Fruit fly (Drosophila melanogaster) whole organism, embryonic: ENCODE measurements around the gene CG14339.

Experiments
- CG10979 ChIP-seq: fragments of 200-800 bp; sonication (Bioruptor generic); optimal IDR thresholded peaks from 2 replicates; lab custom pipeline; 2018; ENCODE audit warnings: missing biosample characterization, mild to moderate bottlenecking, missing genetic modification characterization, moderate library complexity
- CG11560 ChIP-seq: fragments of 200-800 bp; sonication (Bioruptor generic); IDR thresholded peaks from 3 replicates; pipeline ENCODE4 v1.3.6; 2022; ENCODE audit warnings: missing biosample characterization, missing genetic modification characterization
- CG12071 ChIP-seq: fragments of 200-800 bp; sonication (Bioruptor generic); optimal IDR thresholded peaks from 3 replicates; lab custom pipeline; 2018; ENCODE audit warnings: missing biosample characterization, mild to moderate bottlenecking, missing genetic modification characterization
- Doc3 ChIP-seq: fragments of 200-800 bp; sonication (Bioruptor generic); IDR thresholded peaks from 3 replicates; pipeline ENCODE4 v1.3.6; 2022; ENCODE audit warnings: missing biosample characterization, missing genetic modification characterization; ENCODE audit not compliant: partially characterized antibody
- Dp ChIP-seq: fragments of 200-800 bp; sonication (Bioruptor generic); optimal IDR thresholded peaks from 2 replicates; lab custom pipeline; 2018; ENCODE audit warnings: missing biosample characterization, mild to moderate bottlenecking, missing genetic modification characterization, moderate library complexity
- Med ChIP-seq: fragments of 200-800 bp; sonication (Bioruptor generic); peaks from one replicate; lab custom pipeline; 2016; ENCODE audit warnings: missing biosample characterization, missing genetic modification characterization, mild to moderate bottlenecking, inconsistent platforms, moderate library complexity
- fru ChIP-seq: fragments of >200 bp; optimal IDR thresholded peaks from 2 replicates; lab custom pipeline; 2017
- grau ChIP-seq: fragments of 200-800 bp; optimal IDR thresholded peaks from 3 replicates; lab custom pipeline; 2019; ENCODE audit warnings: missing biosample characterization, mild to moderate bottlenecking, missing genetic modification characterization, moderate library complexity
- her ChIP-seq: fragments of 200-800 bp; sonication (Bioruptor generic); optimal IDR thresholded peaks from 2 replicates; lab custom pipeline; 2016; ENCODE audit warnings: missing biosample characterization, missing genetic modification characterization

DNA sequence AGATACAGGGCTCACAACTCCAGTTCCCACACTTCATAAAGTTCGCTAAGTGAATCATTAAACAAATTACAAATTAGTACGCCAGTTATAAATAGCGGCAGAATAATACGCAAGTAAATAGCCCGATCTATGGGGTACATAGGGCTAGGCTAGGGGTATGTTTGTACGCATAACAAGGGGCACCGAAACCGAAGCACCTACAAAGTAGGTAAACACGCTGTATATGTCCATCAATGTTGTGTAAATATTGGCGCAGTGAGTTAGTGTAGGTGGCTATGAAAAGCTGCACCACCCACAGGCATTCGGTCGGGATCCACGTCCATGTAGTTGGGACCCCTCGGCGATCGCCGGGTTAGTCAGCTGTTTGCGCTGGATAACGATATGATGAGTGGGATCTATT, 36.2 kb upstream of the CG14339 start:
- TF ChIP-seq fru (lab: Kevin White, UChicago) (no peak), CG12071 (GFP tag; lab: Kevin White, UChicago) (peak; percentile 97), her (GFP tag; lab: Kevin White, UChicago) (peak; percentile 91), CG11560 (tag; lab: Robert Waterston, UW) (peak; percentile 64), Med (GFP tag; lab: Kevin White, UChicago) (peak; percentile 99), grau (tag; lab: Kevin White, UChicago) (peak; percentile 71), Doc3 (no peak), Dp (GFP tag; lab: Kevin White, UChicago) (peak; percentile 3), CG10979 (tag; lab: Kevin White, UChicago) (peak; percentile 79)
